Worm (Caenorhabditis elegans) whole organism, L4/young adult: ENCODE data around the gene K02F6.3.

ENCODE experiments used
- dao-5 ChIP-seq: sonication (generic microtip); optimal IDR thresholded peaks from 2 replicates; lab custom pipeline; 2016; ENCODE audit warnings: missing genotype, missing genetic modification characterization, moderate library complexity, missing compliant biosample characterization
- him-1 ChIP-seq: sonication (generic microtip); optimal IDR thresholded peaks from 2 replicates; lab custom pipeline; 2016; ENCODE audit warnings: missing genotype, missing genetic modification reagents, missing genetic modification characterization, missing compliant biosample characterization

DNA sequence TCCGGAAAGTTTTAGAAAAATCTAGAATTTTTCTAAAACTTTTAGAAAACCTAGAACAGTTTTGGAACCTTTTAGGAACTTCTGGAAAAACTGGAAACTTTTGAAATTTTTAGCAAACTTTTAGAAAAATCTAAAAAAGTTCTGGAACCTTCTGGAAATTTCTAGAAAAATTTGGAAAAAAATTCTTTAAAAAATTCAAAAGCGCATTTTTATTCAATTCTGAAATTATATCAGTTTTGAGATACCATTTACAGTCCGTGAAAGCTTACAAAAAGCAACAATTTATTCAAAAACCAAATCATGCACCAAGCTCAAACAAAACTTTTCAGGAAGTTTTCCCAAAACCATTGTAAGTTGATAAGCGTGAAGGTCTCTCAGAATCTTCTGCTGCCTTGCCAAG is 7.8 kb upstream of the K02F6.3 start, which contains the start of gene K02F6.4:
- TF ChIP-seq dao-5 (tag; lab: Kevin White, UChicago) = no peak
- TF ChIP-seq him-1 (tag; lab: Kevin White, UChicago) = no peak
